Worm (Caenorhabditis elegans): Measurements from ENCODE around the gene rps-11.

- TF ChIP-seq med-1 (GFP tag; optimal IDR thresholded peaks at IDR 0.05; ENCODE audit: insufficient read depth) = no peak
- no peak for TF ChIP-seq flt-1 (GFP tag; IDR thresholded peaks at IDR 0.05)
- TF ChIP-seq tab-1 (GFP tag; IDR thresholded peaks at IDR 0.05) = no peak
- no peak for TF ChIP-seq T22C8.4 (GFP tag; IDR thresholded peaks at IDR 0.05)
- no peak for TF ChIP-seq ref-1 (GFP tag; conservative IDR thresholded peaks at IDR 0.05)
- TF ChIP-seq klf-2 (GFP tag; conservative IDR thresholded peaks at IDR 0.05) = no peak
- TF ChIP-seq ztf-29 (GFP tag; IDR thresholded peaks at IDR 0.05) = no peak
- TF ChIP-seq ztf-23 (GFP tag; IDR thresholded peaks at IDR 0.05) = no peak
- TF ChIP-seq cog-1 (tag; optimal IDR thresholded peaks at IDR 0.05) = no peak
Observed at ce11 chrIV:11597079-11597478, 5.4 kb upstream of the rps-11 start.

Measured in whole organism, midembryonic.